Fruit fly (Drosophila melanogaster): ENCODE measurements around the gene CG8097.

dm6 chrX:15545467-15546197, 37.3 kb upstream of the CG8097 start:
- TF ChIP-seq CG32006 (GFP tag; optimal IDR thresholded peaks at IDR 0.05) (no peak), CG6792 (GFP tag; optimal IDR thresholded peaks at IDR 0.05) (no peak), Sox15 (GFP tag; optimal IDR thresholded peaks at IDR 0.05) (no peak), CG31627 (GFP tag; optimal IDR thresholded peaks at IDR 0.05) (no peak), ss (GFP tag; optimal IDR thresholded peaks at IDR 0.05) (no peak), cyc (GFP tag; optimal IDR thresholded peaks at IDR 0.05) (no peak), svp (GFP tag) (peak; percentile 99)
